Worm (Caenorhabditis elegans) whole organism, L3 larva: ENCODE measurements around the gene Y57G7A.5.

Source experiments
- ama-1 ChIP-seq: fragments of 150-350 bp; optimal IDR thresholded peaks from 2 replicates; lab custom pipeline; 2018
- nhr-12 ChIP-seq: fragments of 150-350 bp; optimal IDR thresholded peaks from 2 replicates; lab custom pipeline; 2014; ENCODE audit warnings: missing biosample characterization, missing genetic modification characterization
- nhr-237 ChIP-seq: fragments of 150-350 bp; optimal IDR thresholded peaks from 2 replicates; lab custom pipeline; 2014; ENCODE audit warnings: missing biosample characterization, missing genetic modification characterization
- skn-1 ChIP-seq: fragments of 150-350 bp; optimal IDR thresholded peaks from 2 replicates; lab custom pipeline; 2014; ENCODE audit warnings: missing biosample characterization, missing genetic modification characterization

DNA sequence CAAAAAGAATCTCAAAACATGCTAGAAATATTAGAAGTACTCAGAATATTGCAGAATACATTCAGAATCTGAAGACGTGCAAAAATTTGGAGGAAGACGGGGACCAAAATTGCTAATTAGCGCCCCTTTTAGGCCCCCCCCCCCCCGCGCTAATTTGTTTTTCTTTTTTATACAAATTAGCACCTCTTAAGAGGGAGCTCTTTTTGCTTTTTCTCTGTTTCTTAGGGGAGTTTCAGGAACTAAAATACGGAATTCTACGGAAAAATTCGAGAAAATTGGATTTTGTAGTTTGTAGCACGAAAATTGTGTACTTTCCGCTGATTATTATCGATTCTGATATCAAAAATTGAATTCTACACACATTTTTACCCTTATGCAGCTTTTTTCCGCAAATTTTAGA lies 26.2 kb upstream of the Y57G7A.5 start, which contains the start of gene glb-31:
- TF ChIP-seq ama-1: no peak
- TF ChIP-seq nhr-237 (tag; lab: Kevin White, UChicago): no peak
- TF ChIP-seq skn-1: no peak
- no peak for TF ChIP-seq nhr-12 (tag; lab: Kevin White, UChicago)
